Worm (Caenorhabditis elegans) whole organism, L4/young adult: ENCODE results near the gene F46B3.16.

Source experiments
- W03F9.2 ChIP-seq: fragments of 150-350 bp; optimal IDR thresholded peaks from 2 replicates; lab custom pipeline; 2014; ENCODE audit warnings: missing biosample characterization, missing genetic modification characterization
- dao-5 ChIP-seq: sonication (generic microtip); optimal IDR thresholded peaks from 2 replicates; lab custom pipeline; 2016; ENCODE audit warnings: missing genotype, missing genetic modification characterization, moderate library complexity, missing compliant biosample characterization
- him-1 ChIP-seq: sonication (generic microtip); optimal IDR thresholded peaks from 2 replicates; lab custom pipeline; 2016; ENCODE audit warnings: missing genotype, missing genetic modification reagents, missing genetic modification characterization, missing compliant biosample characterization

- no peak for TF ChIP-seq him-1 (tag; lab: Kevin White, UChicago)
- TF ChIP-seq W03F9.2 (tag; lab: Kevin White, UChicago), result no peak
- TF ChIP-seq dao-5, result no peak
Measured at ce11 chrV:20670625-20671024, 36.2 kb downstream of the F46B3.16 start.
